Fruit fly (Drosophila melanogaster) whole organism, pupa: Measurements from ENCODE around the gene COX6AL2.

Source experiments
- CG10348 ChIP-seq: fragments of 200-800 bp; sonication (Bioruptor generic); IDR thresholded peaks from 2 replicates; pipeline ENCODE4 v1.3.6; 2022; ENCODE audit warnings: missing biosample characterization, missing genetic modification characterization
- CG12605 ChIP-seq: fragments of 200-800 bp; sonication (Bioruptor generic); IDR thresholded peaks from 2 replicates; pipeline ENCODE4 v1.3.6; 2022; ENCODE audit warnings: missing biosample characterization, missing genetic modification characterization
- CG13204 ChIP-seq: fragments of 200-800 bp; sonication (Bioruptor generic); optimal IDR thresholded peaks from 2 replicates; lab custom pipeline; 2018; ENCODE audit warnings: missing biosample characterization, mild to moderate bottlenecking, missing genetic modification characterization, moderate library complexity
- CG14655 ChIP-seq: fragments of 200-800 bp; sonication (Bioruptor generic); optimal IDR thresholded peaks from 3 replicates; lab custom pipeline; 2017; ENCODE audit warnings: mild to moderate bottlenecking, missing biosample characterization, missing genetic modification reagents, missing genetic modification characterization
- CG15710 ChIP-seq: fragments of 200-800 bp; sonication (Bioruptor generic); optimal IDR thresholded peaks from 2 replicates; lab custom pipeline; 2018; ENCODE audit warnings: missing biosample characterization, mild to moderate bottlenecking, missing genetic modification characterization, moderate library complexity
- CG17806 ChIP-seq: fragments of 200-800 bp; sonication (Bioruptor generic); optimal IDR thresholded peaks from 2 replicates; lab custom pipeline; 2018; ENCODE audit warnings: missing biosample characterization, mild to moderate bottlenecking, missing genetic modification characterization, moderate library complexity
- CG32121 ChIP-seq: fragments of 200-800 bp; sonication (Bioruptor generic); IDR thresholded peaks from 2 replicates; pipeline ENCODE4 v1.3.6; 2022; ENCODE audit warnings: missing biosample characterization, missing genetic modification characterization
- CG34367 ChIP-seq: fragments of 200-800 bp; sonication (Bioruptor generic); optimal IDR thresholded peaks from 2 replicates; lab custom pipeline; 2018; ENCODE audit warnings: missing biosample characterization, mild to moderate bottlenecking, missing genetic modification characterization
- CG4496 ChIP-seq: fragments of 200-800 bp; sonication (Bioruptor generic); IDR thresholded peaks from 3 replicates; pipeline ENCODE4 v1.3.6; 2022; ENCODE audit warnings: missing biosample characterization, missing genetic modification characterization
- CG8159 ChIP-seq: fragments of 200-800 bp; sonication (Bioruptor generic); optimal IDR thresholded peaks from 3 replicates; lab custom pipeline; 2018; ENCODE audit warnings: missing biosample characterization, mild to moderate bottlenecking, missing genetic modification characterization, moderate library complexity
- CG8301 ChIP-seq: fragments of 200-800 bp; sonication (Bioruptor generic); optimal IDR thresholded peaks from 2 replicates; lab custom pipeline; 2018; ENCODE audit warnings: missing biosample characterization, mild to moderate bottlenecking, missing genetic modification characterization
- CG9948 ChIP-seq: fragments of 200-800 bp; sonication (Bioruptor generic); optimal IDR thresholded peaks from 2 replicates; lab custom pipeline; 2018; ENCODE audit warnings: missing biosample characterization, mild to moderate bottlenecking, missing genetic modification characterization, moderate library complexity
- D1 ChIP-seq: fragments of 200-800 bp; sonication (Bioruptor generic); optimal IDR thresholded peaks from 2 replicates; lab custom pipeline; 2018; ENCODE audit warnings: missing biosample characterization, mild to moderate bottlenecking, missing genetic modification characterization, moderate library complexity
- EcR ChIP-seq: fragments of 200-800 bp; sonication (Bioruptor generic); optimal IDR thresholded peaks from 3 replicates; lab custom pipeline; 2019; ENCODE audit warnings: missing biosample characterization, missing genetic modification characterization, mild to moderate bottlenecking, moderate library complexity, missing genetic modification reagents
- Ets98B ChIP-seq: fragments of 200-800 bp; sonication (Bioruptor generic); IDR thresholded peaks from 2 replicates; pipeline ENCODE4 v1.3.6; 2022; ENCODE audit warnings: missing biosample characterization, missing genetic modification characterization
- Pif1A ChIP-seq: fragments of 200-800 bp; sonication (Bioruptor generic); optimal IDR thresholded peaks from 3 replicates; lab custom pipeline; 2016; ENCODE audit warnings: missing biosample characterization, missing genetic modification characterization
- Pif1B ChIP-seq: fragments of 200-800 bp; sonication (Bioruptor generic); optimal IDR thresholded peaks from 3 replicates; lab custom pipeline; 2016; ENCODE audit warnings: missing biosample characterization, missing genetic modification characterization
- Snoo ChIP-seq: fragments of 200-800 bp; sonication (Bioruptor generic); optimal IDR thresholded peaks from 3 replicates; lab custom pipeline; 2017; ENCODE audit warnings: missing biosample characterization, mild to moderate bottlenecking, missing genetic modification characterization, inconsistent platforms
- fd96Ca ChIP-seq: fragments of 200-800 bp; sonication (Bioruptor generic); IDR thresholded peaks from 3 replicates; pipeline ENCODE4 v1.3.6; 2022; ENCODE audit warnings: missing biosample characterization, missing genetic modification characterization
- gl ChIP-seq: fragments of 200-800 bp; sonication (Bioruptor generic); optimal IDR thresholded peaks from 2 replicates; lab custom pipeline; 2018; ENCODE audit warnings: missing biosample characterization, mild to moderate bottlenecking, missing genetic modification characterization
- rn ChIP-seq: fragments of 200-800 bp; sonication (Bioruptor generic); IDR thresholded peaks from 2 replicates; pipeline ENCODE4 v1.3.6; 2022; ENCODE audit warnings: missing biosample characterization, missing genetic modification characterization

Gene COX6AL2

DNA sequence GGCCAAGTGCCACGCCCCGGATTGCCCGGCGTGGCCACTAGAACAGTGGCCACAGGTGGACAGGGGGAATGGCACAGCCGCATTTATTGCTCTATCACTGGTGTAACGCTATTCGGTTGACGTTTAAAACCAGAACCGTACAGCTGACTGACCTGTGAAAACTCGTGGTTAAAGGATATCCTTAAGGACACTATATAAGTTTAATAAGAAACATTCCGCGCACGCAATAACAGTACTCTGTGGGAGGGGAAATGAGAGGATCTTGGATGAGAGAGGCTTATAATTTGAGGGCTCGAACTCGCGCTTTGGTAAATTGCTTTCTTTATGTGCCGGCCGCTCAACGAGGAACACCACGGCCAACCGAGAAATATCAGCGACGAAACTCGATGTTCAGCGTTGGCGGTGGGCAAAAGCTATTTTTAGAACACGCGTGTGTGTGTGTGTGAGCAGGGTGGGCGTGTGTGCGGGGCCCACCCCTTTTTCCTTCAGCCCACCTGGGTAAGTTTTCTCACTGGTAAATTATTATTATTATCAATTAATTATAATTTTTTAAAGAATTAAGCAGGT is 17.6 kb downstream of the COX6AL2 start:
- peak; percentile 51 for TF ChIP-seq EcR (GFP tag; lab: Kevin White, UChicago)
- no peak for TF ChIP-seq CG32121 (GFP tag; lab: Robert Waterston, UW)
- TF ChIP-seq CG4496 (GFP tag; lab: Robert Waterston, UW), result 0 out of 3 replicates have a peak, but pooled peaks have one; percentile 53

DNA sequence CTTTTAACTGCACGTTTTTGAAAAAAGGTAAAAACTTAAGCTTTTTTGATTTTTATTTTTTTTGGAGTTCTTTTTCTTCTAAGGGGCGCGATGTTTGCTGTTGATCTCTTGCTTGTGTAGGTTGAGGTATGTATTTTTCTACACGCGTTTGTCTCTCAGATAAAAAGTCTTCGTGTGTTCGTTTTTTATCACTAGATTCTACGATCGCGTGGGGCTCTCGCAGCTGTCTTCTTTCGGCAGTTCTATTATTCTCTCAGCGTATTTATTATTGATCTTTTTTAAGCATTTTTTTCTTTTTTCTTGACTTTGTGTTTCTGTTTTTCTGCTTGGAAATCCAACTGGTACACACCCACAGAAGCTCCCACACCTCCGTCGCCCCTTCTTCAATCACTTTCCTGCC is 18.9 kb downstream of the COX6AL2 start:
- TF ChIP-seq D1 (no peak), CG12605 (GFP tag; lab: Robert Waterston, UW) (peak; percentile 46; the same call in 1 of the 2 replicates), CG8301 (no peak), Ets98B (GFP tag; lab: Robert Waterston, UW) (peak; percentile 63; the same call in 1 of the 2 replicates), CG14655 (no peak), EcR (GFP tag; lab: Kevin White, UChicago) (no peak), CG32121 (GFP tag; lab: Robert Waterston, UW) (peak; percentile 27; the same call in 1 of the 2 replicates), CG4496 (GFP tag; lab: Robert Waterston, UW) (peak; percentile 77), rn (GFP tag; lab: Robert Waterston, UW) (no peak), CG8159 (no peak), Pif1B (GFP tag; lab: Kevin White, UChicago) (no peak), CG15710 (no peak), fd96Ca (no peak), Snoo (tag; lab: Kevin White, UChicago) (no peak), gl (tag; lab: Kevin White, UChicago) (no peak), CG9948 (tag; lab: Kevin White, UChicago) (no peak), CG17806 (tag; lab: Kevin White, UChicago) (no peak), CG10348 (GFP tag; lab: Robert Waterston, UW) (no peak), Pif1A (no peak)

DNA sequence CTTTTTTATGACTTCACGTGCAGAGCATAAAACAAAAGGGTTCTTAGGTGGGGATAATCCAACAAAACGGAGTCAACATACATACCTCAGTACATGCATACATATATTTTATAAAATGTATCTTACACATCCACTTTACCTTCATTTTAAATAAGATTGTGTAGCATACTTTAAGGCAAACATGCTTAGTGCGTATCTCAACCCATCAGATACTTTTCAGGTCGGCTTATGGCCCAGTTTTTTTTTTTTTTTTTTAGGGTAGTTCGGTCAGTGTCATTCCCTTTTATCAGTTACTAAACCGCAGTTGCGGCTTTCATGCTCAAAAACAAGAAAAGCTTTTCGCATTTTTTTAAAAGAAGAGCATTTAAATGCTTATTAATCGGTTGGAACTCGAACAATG is 22.0 kb downstream of the COX6AL2 start, which contains the start of gene NijB:
TSS of gene NijB (plus strand) at position 398 of the 400 bp plus-strand sequence.
- peak; percentile 83 for TF ChIP-seq EcR (GFP tag; lab: Kevin White, UChicago)
- TF ChIP-seq Snoo (tag; lab: Kevin White, UChicago), result no peak

DNA sequence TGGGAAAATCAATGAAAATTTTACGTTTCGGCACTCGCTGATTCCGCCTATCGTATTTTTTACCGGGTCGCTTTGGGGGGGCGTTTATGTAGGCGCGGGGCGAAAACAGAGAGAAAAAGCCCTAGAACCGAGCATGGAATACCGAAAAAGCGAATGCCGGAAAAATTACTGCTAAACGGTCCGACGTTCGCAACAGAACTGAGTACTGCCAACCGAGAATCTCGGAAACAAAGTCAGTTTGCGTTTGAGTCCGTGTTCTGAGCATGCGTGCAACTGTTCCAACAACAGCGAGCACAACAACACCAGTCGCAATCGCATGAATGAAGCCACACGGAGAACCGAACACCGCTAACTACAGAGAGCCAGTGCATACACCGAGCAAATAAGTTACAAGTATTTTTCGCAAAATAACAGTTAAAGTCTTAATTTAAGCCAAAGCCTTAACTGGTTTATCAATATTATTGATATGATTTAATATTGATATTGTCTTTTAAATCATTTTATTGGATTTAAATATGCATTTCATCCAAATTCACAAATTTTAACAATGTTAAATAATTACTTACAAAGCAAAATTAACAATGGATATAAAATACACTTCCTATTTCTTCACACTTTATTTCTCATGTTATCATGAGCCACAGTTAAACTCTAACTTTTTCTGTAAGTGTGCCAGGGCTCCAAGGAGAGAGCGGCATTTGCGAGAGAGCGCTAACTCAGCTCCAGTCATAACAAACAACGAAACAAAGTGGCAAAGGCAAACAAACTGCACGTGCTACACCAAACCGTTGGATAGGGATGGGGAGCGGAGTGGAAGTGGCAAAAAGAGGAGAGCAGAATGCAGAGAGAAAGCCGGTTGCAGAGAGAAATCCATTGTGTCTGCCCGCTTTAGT is 23.4 kb downstream of the COX6AL2 start, which contains the start of gene CG3961:
TSS of gene CG3961 (minus strand) at position 201 of the 893 bp plus-strand sequence.
- peak; percentile 65; the same call in 2 of the 3 replicates for TF ChIP-seq fd96Ca
- TF ChIP-seq CG9948 (tag; lab: Kevin White, UChicago), result peak; percentile 99
- peak; percentile 99 for TF ChIP-seq CG17806 (tag; lab: Kevin White, UChicago)
- peak; percentile 99 for TF ChIP-seq CG8301
- TF ChIP-seq CG15710, result peak; percentile 99
- TF ChIP-seq D1, result peak; percentile 98
- peak; percentile 94 for TF ChIP-seq CG13204
- peak; percentile 99 for TF ChIP-seq CG34367
- peak; percentile 81 for TF ChIP-seq CG12605 (GFP tag; lab: Robert Waterston, UW)
- TF ChIP-seq CG14655, result peak; percentile 100
- peak; percentile 81 for TF ChIP-seq rn (GFP tag; lab: Robert Waterston, UW)
- peak; percentile 99 for TF ChIP-seq Snoo (tag; lab: Kevin White, UChicago)
- TF ChIP-seq CG4496 (GFP tag; lab: Robert Waterston, UW), result peak; percentile 88
- TF ChIP-seq EcR (GFP tag; lab: Kevin White, UChicago), result peak; percentile 70
- peak; percentile 95 for TF ChIP-seq CG32121 (GFP tag; lab: Robert Waterston, UW)
- peak; percentile 69; the same call in 1 of the 2 replicates for TF ChIP-seq CG10348 (GFP tag; lab: Robert Waterston, UW)
- peak; percentile 80 for TF ChIP-seq Ets98B (GFP tag; lab: Robert Waterston, UW)
- TF ChIP-seq gl (tag; lab: Kevin White, UChicago), result peak; percentile 90
- TF ChIP-seq CG8159, result peak; percentile 98
- TF ChIP-seq Pif1B (GFP tag; lab: Kevin White, UChicago), result peak; percentile 96
- TF ChIP-seq Pif1A, result peak; percentile 94

DNA sequence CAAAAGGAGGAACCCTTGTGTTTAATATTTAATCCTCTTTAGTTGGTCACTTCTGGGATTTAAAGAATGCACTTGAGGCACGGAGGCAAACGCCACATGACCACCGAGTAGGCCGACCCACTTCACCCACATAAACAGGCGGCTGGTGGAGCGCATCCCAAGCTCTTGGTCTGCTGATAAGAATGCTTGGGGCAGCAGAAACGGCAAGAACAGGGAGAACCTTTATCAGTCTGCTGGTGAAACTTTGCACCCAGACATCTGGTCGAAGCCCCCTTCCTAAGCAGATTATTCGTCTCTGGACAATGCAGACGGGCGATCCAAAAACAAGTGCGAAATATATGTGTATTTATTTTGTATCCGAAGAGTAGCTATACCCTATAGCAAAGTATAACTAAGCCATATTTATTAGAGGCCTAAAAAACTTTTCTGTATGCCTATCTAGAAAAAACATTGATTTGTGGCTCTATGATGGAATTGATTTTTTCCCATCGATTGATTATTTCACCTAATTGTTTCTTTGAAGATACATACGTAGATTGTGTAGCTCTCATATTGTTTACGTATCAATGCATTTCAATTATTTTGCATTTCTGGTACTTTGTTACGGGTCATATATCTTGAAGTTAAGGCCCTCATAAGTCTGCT is 24.6 kb downstream of the COX6AL2 start:
- no peak for TF ChIP-seq CG9948 (tag; lab: Kevin White, UChicago)
- TF ChIP-seq CG32121 (GFP tag; lab: Robert Waterston, UW), result 0 out of 2 replicates have a peak, but pooled peaks have one; percentile 14
- TF ChIP-seq CG8159, result peak; percentile 47
- TF ChIP-seq Pif1A, result peak; percentile 19
- TF ChIP-seq CG12605 (GFP tag; lab: Robert Waterston, UW), result peak; percentile 56
- peak; percentile 16 for TF ChIP-seq Snoo (tag; lab: Kevin White, UChicago)
- TF ChIP-seq Ets98B (GFP tag; lab: Robert Waterston, UW), result peak; percentile 72
- TF ChIP-seq gl (tag; lab: Kevin White, UChicago), result peak; percentile 62
- peak; percentile 4 for TF ChIP-seq CG17806 (tag; lab: Kevin White, UChicago)
- peak; percentile 26 for TF ChIP-seq CG8301
- TF ChIP-seq CG4496 (GFP tag; lab: Robert Waterston, UW), result peak; percentile 75; the same call in 2 of the 3 replicates
- no peak for TF ChIP-seq D1
- peak; percentile 71 for TF ChIP-seq EcR (GFP tag; lab: Kevin White, UChicago)
- TF ChIP-seq CG14655, result peak; percentile 36
- TF ChIP-seq rn (GFP tag; lab: Robert Waterston, UW), result no peak
- TF ChIP-seq CG34367, result no peak
